Fruit fly (Drosophila melanogaster) whole organism: ENCODE measurements around the gene CG17734.

ENCODE experiments used
- CG8478 ChIP-seq: fragments of >200 bp; optimal IDR thresholded peaks from 2 replicates; lab custom pipeline; 2018; ENCODE audit warnings: inconsistent platforms
- Dll ChIP-seq: fragments of >200 bp; optimal IDR thresholded peaks from 2 replicates; lab custom pipeline; 2017
- EcR ChIP-seq, 2 experiments: fragments of >200 bp; optimal IDR thresholded peaks; 2 replicates each; lab custom pipeline; 2017; ENCODE audit warnings: missing biosample characterization in 2 of 2, missing genetic modification characterization in 2 of 2, missing genetic modification reagents in 2 of 2
- pan ChIP-seq: fragments of >200 bp; optimal IDR thresholded peaks from 2 replicates; lab custom pipeline; 2017
- psq ChIP-seq: fragments of >200 bp; optimal IDR thresholded peaks from 2 replicates; lab custom pipeline; 2017
- usp ChIP-seq: fragments of >200 bp; optimal IDR thresholded peaks from 2 replicates; lab custom pipeline; 2017; ENCODE audit warnings: missing biosample characterization, missing genetic modification characterization, mixed read lengths

The CG17734 gene

dm6 chr3R:11245803-11246202, 2.0 kb upstream of the CG17734 start:
- no peak for TF ChIP-seq usp
- TF ChIP-seq psq (lab: Kevin White, UChicago): no peak
- TF ChIP-seq Dll: no peak
- TF ChIP-seq EcR (GFP tag; optimal IDR thresholded peaks at IDR 0.05; lab: Kevin White, UChicago): no peak
- no peak for TF ChIP-seq pan
- TF ChIP-seq CG8478 (lab: Kevin White, UChicago): no peak

- TF ChIP-seq Dll: no peak
- TF ChIP-seq CG8478 (lab: Kevin White, UChicago): no peak
- no peak for TF ChIP-seq psq (lab: Kevin White, UChicago)
- TF ChIP-seq usp: no peak
- TF ChIP-seq EcR (GFP tag; optimal IDR thresholded peaks at IDR 0.05; lab: Kevin White, UChicago): no peak
- no peak for TF ChIP-seq pan
Observed at dm6 chr3R:11243057-11243740, 600 bp downstream of the CG17734 start.

DNA sequence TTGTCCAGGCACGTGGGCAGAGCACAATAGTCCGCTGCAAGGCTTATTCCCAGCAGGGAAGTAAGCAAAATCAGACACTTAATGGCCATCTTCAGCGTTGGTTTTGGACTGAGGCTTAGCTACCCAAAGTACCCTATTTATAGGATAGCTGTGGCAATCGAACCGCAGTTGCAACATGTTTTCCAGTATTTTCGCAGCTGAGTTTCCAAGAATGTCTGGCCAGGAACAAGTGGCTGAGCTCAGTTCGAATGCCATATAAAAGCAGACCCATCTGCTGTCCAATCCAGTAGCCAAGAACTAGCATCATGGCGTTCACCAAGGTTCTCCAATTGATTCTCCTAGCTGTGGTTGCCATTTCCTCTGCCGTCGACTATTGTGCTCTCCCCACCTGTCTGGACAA, 2.9 kb downstream of the CG17734 start, which contains the start of the genes scpr-B and scpr-A:
scpr-B (minus strand) TSS at position 101 of the 400 bp plus-strand sequence.
scpr-A (plus strand) TSS at position 293 of the 400 bp plus-strand sequence.
- TF ChIP-seq EcR (GFP tag; optimal IDR thresholded peaks at IDR 0.05; lab: Kevin White, UChicago): no peak
- TF ChIP-seq CG8478 (lab: Kevin White, UChicago): no peak
- no peak for TF ChIP-seq pan
- TF ChIP-seq usp: no peak
- no peak for TF ChIP-seq Dll
- TF ChIP-seq psq (lab: Kevin White, UChicago): no peak

DNA sequence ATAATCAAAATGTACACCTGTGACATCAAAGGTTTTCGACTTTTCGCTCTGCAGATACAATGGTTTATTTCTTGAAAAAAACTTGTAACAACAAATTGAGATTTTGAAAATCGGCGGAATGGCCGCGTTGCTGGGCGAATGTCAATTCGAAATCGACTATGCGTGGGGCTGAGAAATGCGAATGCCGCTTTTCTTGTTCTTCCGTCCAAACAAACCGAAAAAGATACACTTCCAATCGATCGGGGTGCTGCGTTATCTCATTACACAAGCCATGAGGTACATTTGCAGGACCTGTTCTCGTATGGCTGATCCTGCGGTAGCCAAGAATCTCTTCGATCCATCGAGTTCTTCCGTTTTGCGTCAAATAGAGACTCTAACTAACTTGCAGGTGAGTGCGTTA, 6.2 kb downstream of the CG17734 start, which contains the start of gene CG31388:
CG31388 (plus strand) TSS at position 218 of the 400 bp plus-strand sequence.
- TF ChIP-seq pan (no peak), Dll (no peak), psq (lab: Kevin White, UChicago) (no peak), usp (no peak), EcR (GFP tag; optimal IDR thresholded peaks at IDR 0.05; lab: Kevin White, UChicago) (no peak), CG8478 (lab: Kevin White, UChicago) (no peak)

dm6 chr3R:11236041-11236440, 7.8 kb downstream of the CG17734 start, which contains the start of gene CG31441:
CG31441 (plus strand) TSS chr3R:11236286.
- no peak for TF ChIP-seq EcR (GFP tag; optimal IDR thresholded peaks at IDR 0.05; lab: Kevin White, UChicago)
- TF ChIP-seq pan: no peak
- no peak for TF ChIP-seq usp
- no peak for TF ChIP-seq CG8478 (lab: Kevin White, UChicago)
- no peak for TF ChIP-seq Dll
- TF ChIP-seq psq (lab: Kevin White, UChicago): no peak

dm6 chr3R:11234918-11235371, 8.9 kb downstream of the CG17734 start, which contains the start of the genes Arfip and CG17721:
Arfip (minus strand) TSS chr3R:11235013.
CG17721 (plus strand) TSS chr3R:11235140.
- TF ChIP-seq Dll: no peak
- no peak for TF ChIP-seq psq (lab: Kevin White, UChicago)
- TF ChIP-seq usp: no peak
- TF ChIP-seq CG8478 (lab: Kevin White, UChicago): no peak
- TF ChIP-seq EcR (GFP tag; optimal IDR thresholded peaks at IDR 0.05; lab: Kevin White, UChicago): no peak
- no peak for TF ChIP-seq pan

DNA sequence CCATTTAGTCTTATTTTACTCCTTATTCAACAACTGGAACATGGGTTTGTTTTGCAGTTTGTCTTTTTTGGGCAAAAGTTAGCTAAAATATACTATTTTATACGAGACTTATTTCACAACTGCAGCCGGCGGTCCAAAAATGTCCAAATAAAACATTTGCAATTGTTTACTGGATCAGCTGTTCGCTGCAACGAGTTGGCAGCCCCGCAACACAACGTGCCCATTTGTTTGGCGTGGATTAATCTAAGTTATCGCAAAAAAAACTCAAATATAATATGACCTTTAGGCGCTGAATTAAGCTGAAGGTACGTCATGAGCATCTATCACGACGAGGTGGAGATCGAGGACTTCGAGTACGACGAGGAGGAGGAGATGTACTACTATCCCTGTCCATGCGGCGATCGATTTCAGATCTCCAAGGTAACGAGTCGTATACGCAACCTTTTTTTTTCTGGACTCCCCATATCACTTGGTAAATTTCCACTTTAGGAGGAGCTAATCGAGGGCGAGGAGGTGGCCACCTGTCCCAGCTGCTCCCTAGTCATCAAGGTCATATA, 12.0 kb downstream of the CG17734 start, which contains the start of the genes CG17187 and Dph3:
CG17187 (minus strand) TSS at position 175 of the 557 bp plus-strand sequence.
Dph3 (plus strand) TSS at position 208 of the 557 bp plus-strand sequence.
- TF ChIP-seq usp (no peak), psq (lab: Kevin White, UChicago) (no peak), CG8478 (lab: Kevin White, UChicago) (no peak), pan (no peak), Dll (no peak), EcR (GFP tag; optimal IDR thresholded peaks at IDR 0.05; lab: Kevin White, UChicago) (no peak)

dm6 chr3R:11231037-11231436, 12.8 kb downstream of the CG17734 start:
- TF ChIP-seq EcR (GFP tag; optimal IDR thresholded peaks at IDR 0.05; lab: Kevin White, UChicago) (no peak), CG8478 (lab: Kevin White, UChicago) (no peak), pan (no peak), psq (lab: Kevin White, UChicago) (no peak), usp (no peak), Dll (no peak)

DNA sequence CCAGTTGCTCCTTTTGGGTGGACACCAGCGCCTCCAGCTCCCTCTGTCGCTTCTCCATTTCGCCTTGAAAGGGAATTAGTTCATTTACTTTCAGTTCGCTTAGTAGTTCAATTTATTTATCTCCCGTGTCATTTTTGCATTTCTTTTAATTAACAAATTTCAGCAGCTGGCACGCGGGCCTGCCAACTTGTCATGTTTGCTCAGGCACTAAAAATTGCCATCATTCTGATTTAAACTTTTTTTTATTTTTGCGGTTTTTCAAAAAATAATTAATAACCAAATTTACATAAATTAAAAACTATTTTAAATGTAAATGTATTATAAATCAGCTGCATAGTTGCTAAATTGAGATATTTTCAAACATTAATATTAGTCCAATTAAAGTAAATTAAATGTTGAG, 13.4 kb downstream of the CG17734 start, which contains the start of gene GCC88:
GCC88 (minus strand) TSS at position 209 of the 400 bp plus-strand sequence.
- TF ChIP-seq CG8478 (lab: Kevin White, UChicago): no peak

- peak; percentile 95 for TF ChIP-seq pan
- TF ChIP-seq usp: no peak
- TF ChIP-seq Dll: no peak
- no peak for TF ChIP-seq EcR (GFP tag; optimal IDR thresholded peaks at IDR 0.05; lab: Kevin White, UChicago)
Observed at dm6 chr3R:11226496-11226895, 17.3 kb downstream of the CG17734 start, which contains the start of gene CG17726. CG17726 (plus strand) TSS chr3R:11226762.

DNA sequence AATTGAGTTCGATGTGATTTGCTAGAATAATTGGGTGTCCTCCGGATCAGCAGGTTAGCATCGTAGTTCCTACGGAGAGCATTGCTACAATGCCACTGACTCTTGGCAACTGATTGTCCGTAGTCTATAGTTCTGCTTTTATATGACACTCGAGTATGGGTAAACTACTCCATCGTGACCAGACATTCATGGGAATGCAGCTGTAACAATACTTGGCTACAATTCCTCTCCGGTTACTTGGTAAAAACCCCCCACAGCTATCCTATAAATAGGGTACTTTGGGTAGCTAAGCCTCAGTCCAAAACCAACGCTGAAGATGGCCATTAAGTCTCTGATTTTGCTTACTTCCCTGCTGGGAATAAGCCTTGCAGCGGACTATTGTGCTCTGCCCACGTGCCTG, 18.6 kb downstream of the CG17734 start, which contains the start of gene scpr-C:
scpr-C (plus strand) TSS at position 301 of the 400 bp plus-strand sequence.
- TF ChIP-seq Dll (no peak), usp (no peak), pan (no peak), psq (lab: Kevin White, UChicago) (no peak), EcR (GFP tag; optimal IDR thresholded peaks at IDR 0.05; lab: Kevin White, UChicago) (no peak), CG8478 (lab: Kevin White, UChicago) (no peak)

dm6 chr3R:11224478-11224877, 19.3 kb downstream of the CG17734 start:
- TF ChIP-seq Dll (no peak), pan (no peak), CG8478 (lab: Kevin White, UChicago) (no peak), usp (no peak), psq (lab: Kevin White, UChicago) (no peak)
